Worm (Caenorhabditis elegans) whole organism, late embryonic: ENCODE results near the gene fbxa-83.

ENCODE experiments used
- ama-1 ChIP-seq: fragments of 150-350 bp; optimal IDR thresholded peaks from 2 replicates; lab custom pipeline; 2014
- ceh-24 ChIP-seq: sonication (generic microtip); optimal IDR thresholded peaks from 2 replicates; lab custom pipeline; 2016; ENCODE audit warnings: mild to moderate bottlenecking, missing genetic modification characterization, missing compliant biosample characterization
- ceh-30 ChIP-seq: fragments of 150-350 bp; optimal IDR thresholded peaks from 2 replicates; lab custom pipeline; 2014; ENCODE audit warnings: missing biosample characterization, missing genetic modification characterization
- ceh-31 ChIP-seq: sonication (generic microtip); optimal IDR thresholded peaks from 2 replicates; lab custom pipeline; 2016; ENCODE audit warnings: missing genetic modification characterization, missing compliant biosample characterization
- dve-1 ChIP-seq: sonication (generic microtip); optimal IDR thresholded peaks from 2 replicates; lab custom pipeline; 2017; ENCODE audit warnings: antibody characterized with exemption, mild to moderate bottlenecking, missing genetic modification characterization, missing compliant biosample characterization
- fkh-6 ChIP-seq: sonication (generic microtip); optimal IDR thresholded peaks from 2 replicates; lab custom pipeline; 2016; ENCODE audit warnings: missing genetic modification characterization, missing compliant biosample characterization
- lim-6 ChIP-seq: sonication (generic microtip); optimal IDR thresholded peaks from 2 replicates; lab custom pipeline; 2016; ENCODE audit warnings: missing genetic modification characterization, missing compliant biosample characterization
- mec-3 ChIP-seq: sonication (generic microtip); optimal IDR thresholded peaks from 2 replicates; lab custom pipeline; 2016; ENCODE audit warnings: borderline replicate concordance, missing genetic modification characterization, missing compliant biosample characterization
- nhr-11 ChIP-seq: fragments of 150-350 bp; optimal IDR thresholded peaks from 2 replicates; lab custom pipeline; 2014; ENCODE audit warnings: missing biosample characterization, missing genetic modification characterization
- pax-1 ChIP-seq: fragments of 150-350 bp; optimal IDR thresholded peaks from 2 replicates; lab custom pipeline; 2014; ENCODE audit warnings: missing biosample characterization, missing genetic modification characterization
- pha-4 ChIP-seq: fragments of 150-350 bp; optimal IDR thresholded peaks from 2 replicates; lab custom pipeline; 2018; ENCODE audit warnings: missing biosample characterization, missing genetic modification reagents, missing genetic modification characterization
- pqm-1 ChIP-seq: sonication (generic microtip); optimal IDR thresholded peaks from 2 replicates; lab custom pipeline; 2016; ENCODE audit warnings: missing genetic modification characterization, missing compliant biosample characterization
- rnt-1 ChIP-seq: sonication (generic microtip); optimal IDR thresholded peaks from 2 replicates; lab custom pipeline; 2016; ENCODE audit warnings: missing genetic modification characterization, missing compliant biosample characterization

- TF ChIP-seq pax-1 (tag; lab: Kevin White, UChicago): no peak
- no peak for TF ChIP-seq nhr-11
- TF ChIP-seq dve-1 (tag; lab: Kevin White, UChicago): no peak
- no peak for TF ChIP-seq pha-4
- TF ChIP-seq lim-6: no peak
- TF ChIP-seq ama-1 (lab: Kevin White, UChicago): no peak
- no peak for TF ChIP-seq pqm-1 (tag; lab: Kevin White, UChicago)
- TF ChIP-seq rnt-1 (tag; lab: Kevin White, UChicago): no peak
- TF ChIP-seq ceh-31 (tag; lab: Kevin White, UChicago): no peak
- TF ChIP-seq ceh-24 (tag; lab: Kevin White, UChicago): no peak
- TF ChIP-seq fkh-6 (tag; lab: Kevin White, UChicago): no peak
- TF ChIP-seq mec-3 (tag; lab: Kevin White, UChicago): no peak
- TF ChIP-seq ceh-30: no peak
These were observed 35.0 kb upstream of the fbxa-83 start, which contains the start of gene ssu-2 for ce11 chrIV:14361189-14361588.
